Worm (Caenorhabditis elegans) whole organism, L4 larva: Measurements from ENCODE around the gene C27D6.15.

ENCODE experiments used
- F37D6.2 ChIP-seq: sonication (generic microtip); optimal IDR thresholded peaks from 2 replicates; lab custom pipeline; 2016; ENCODE audit warnings: mild to moderate bottlenecking, missing genetic modification characterization, missing compliant biosample characterization
- F49E8.2 ChIP-seq: sonication (generic microtip); optimal IDR thresholded peaks from 2 replicates; lab custom pipeline; 2016; ENCODE audit warnings: missing compliant biosample characterization, mild to moderate bottlenecking, missing genetic modification characterization, borderline replicate concordance
- T20F7.1 ChIP-seq: fragments of 200-800 bp; sonication (Bioruptor generic); optimal IDR thresholded peaks from 2 replicates; lab custom pipeline; 2018; ENCODE audit warnings: mild to moderate bottlenecking, missing genetic modification characterization, missing compliant biosample characterization
- Y75B8A.6 ChIP-seq: fragments of 200-800 bp; sonication (Bioruptor generic); IDR thresholded peaks from 2 replicates; pipeline ENCODE4 v1.3.6; 2022; ENCODE audit warnings: missing genetic modification reagents, missing genetic modification characterization, missing compliant biosample characterization
- ZK337.2 ChIP-seq: fragments of 200-800 bp; sonication (Bioruptor generic); IDR thresholded peaks from 2 replicates; pipeline ENCODE4 v1.3.6; 2022; ENCODE audit warnings: missing genetic modification reagents, missing genetic modification characterization, missing compliant biosample characterization
- ZK546.5 ChIP-seq, 2 experiments: sonication (generic microtip); optimal IDR thresholded peaks; 2 replicates each; lab custom pipeline; 2017; ENCODE audit warnings: missing biosample characterization in 2 of 2, missing genetic modification characterization in 2 of 2
- aly-2 ChIP-seq: sonication (generic microtip); optimal IDR thresholded peaks from 2 replicates; lab custom pipeline; 2018; ENCODE audit warnings: missing biosample characterization, missing genetic modification characterization
- ceh-28 ChIP-seq: fragments of 150-350 bp; optimal IDR thresholded peaks from 2 replicates; lab custom pipeline; 2014; ENCODE audit warnings: missing biosample characterization, missing genetic modification reagents, missing genetic modification characterization
- ceh-32 ChIP-seq: sonication (generic microtip); optimal IDR thresholded peaks from 2 replicates; lab custom pipeline; 2016; ENCODE audit warnings: mild to moderate bottlenecking, missing genetic modification characterization, missing compliant biosample characterization; ENCODE audit not compliant: poor library complexity
- cey-2 ChIP-seq: sonication (generic microtip); optimal IDR thresholded peaks from 3 replicates; lab custom pipeline; 2017; ENCODE audit warnings: missing genetic modification characterization, mild to moderate bottlenecking, missing compliant biosample characterization, antibody characterized with exemption, borderline replicate concordance; ENCODE audit not compliant: insufficient read depth
- ctbp-1 ChIP-seq: fragments of 200-800 bp; sonication (Bioruptor generic); IDR thresholded peaks from 2 replicates; pipeline ENCODE4 v1.3.6; 2022; ENCODE audit warnings: missing genetic modification reagents, missing genetic modification characterization, missing compliant biosample characterization
- daf-12 ChIP-seq: fragments of 150-350 bp; optimal IDR thresholded peaks from 2 replicates; lab custom pipeline; 2014; ENCODE audit warnings: missing biosample characterization, missing genetic modification reagents, missing genetic modification characterization
- dmd-6 ChIP-seq: fragments of 200-800 bp; sonication (Bioruptor generic); IDR thresholded peaks from 2 replicates; pipeline ENCODE4 v1.3.6; 2022; ENCODE audit warnings: missing genetic modification reagents, missing genetic modification characterization, missing compliant biosample characterization
- dmd-8 ChIP-seq: fragments of 200-800 bp; sonication (Bioruptor generic); IDR thresholded peaks from 2 replicates; pipeline ENCODE4 v1.3.6; 2022; ENCODE audit warnings: missing genetic modification characterization, missing compliant biosample characterization
- dve-1 ChIP-seq: sonication (generic microtip); optimal IDR thresholded peaks from 2 replicates; lab custom pipeline; 2017; ENCODE audit warnings: antibody characterized with exemption, mild to moderate bottlenecking, missing genetic modification characterization, missing compliant biosample characterization; ENCODE audit not compliant: insufficient read depth
- egl-27 ChIP-seq: sonication (generic microtip); optimal IDR thresholded peaks from 3 replicates; lab custom pipeline; 2017; ENCODE audit warnings: missing biosample characterization, missing genetic modification reagents, missing genetic modification characterization
- fkh-10 ChIP-seq: fragments of 150-350 bp; optimal IDR thresholded peaks from 2 replicates; lab custom pipeline; 2014; ENCODE audit warnings: missing biosample characterization, missing genetic modification reagents, missing genetic modification characterization
- gei-8 ChIP-seq: fragments of 200-800 bp; sonication (Bioruptor generic); optimal IDR thresholded peaks from 2 replicates; lab custom pipeline; 2018; ENCODE audit warnings: mild to moderate bottlenecking, missing genetic modification characterization, missing compliant biosample characterization
- lin-15B ChIP-seq: fragments of 150-350 bp; sonication (generic microtip); optimal IDR thresholded peaks from 3 replicates; lab custom pipeline; 2014; ENCODE audit warnings: missing biosample characterization, missing genetic modification characterization
- lin-38 ChIP-seq: fragments of 200-800 bp; sonication (Bioruptor generic); IDR thresholded peaks from 2 replicates; pipeline ENCODE4 v1.3.6; 2022; ENCODE audit warnings: missing genetic modification reagents, missing genetic modification characterization, missing compliant biosample characterization
- lin-39 ChIP-seq: fragments of 150-350 bp; optimal IDR thresholded peaks from 2 replicates; lab custom pipeline; 2014; ENCODE audit warnings: missing biosample characterization, missing genetic modification reagents, missing genetic modification characterization
- lir-3 ChIP-seq: sonication (generic microtip); optimal IDR thresholded peaks from 2 replicates; lab custom pipeline; 2016; ENCODE audit warnings: mild to moderate bottlenecking, missing genetic modification characterization, missing compliant biosample characterization
- lsy-2 ChIP-seq, 2 experiments: fragments of 150-350 bp in 1 of 2; sonication (generic microtip) in 1 of 2; optimal IDR thresholded peaks; 2 replicates each; lab custom pipeline; 2014 to 2017; ENCODE audit warnings: missing biosample characterization in 2 of 2, missing genetic modification characterization in 2 of 2
- mdl-1 ChIP-seq, 2 experiments: fragments of 150-350 bp in 1 of 2; sonication (generic microtip) in 1 of 2; optimal IDR thresholded peaks; 2 replicates each; lab custom pipeline; 2014 to 2017; ENCODE audit warnings: missing biosample characterization in 2 of 2, missing genetic modification characterization in 2 of 2
- mdt-29 ChIP-seq: fragments of 200-800 bp; sonication (Bioruptor generic); IDR thresholded peaks from 2 replicates; pipeline ENCODE4 v1.3.6; 2022; ENCODE audit warnings: missing genetic modification reagents, missing genetic modification characterization, missing compliant biosample characterization
- nhr-10 ChIP-seq: fragments of 150-350 bp; optimal IDR thresholded peaks from 2 replicates; lab custom pipeline; 2014; ENCODE audit warnings: missing biosample characterization, missing genetic modification characterization
- nhr-102 ChIP-seq: sonication (generic microtip); optimal IDR thresholded peaks from 2 replicates; lab custom pipeline; 2016; ENCODE audit warnings: mild to moderate bottlenecking, missing genetic modification characterization, moderate library complexity, missing compliant biosample characterization
- nhr-11 ChIP-seq: fragments of 150-350 bp; optimal IDR thresholded peaks from 2 replicates; lab custom pipeline; 2014; ENCODE audit warnings: missing biosample characterization, missing genetic modification characterization
- nhr-25 ChIP-seq: sonication (generic microtip); optimal IDR thresholded peaks from 2 replicates; lab custom pipeline; 2017; ENCODE audit warnings: missing genetic modification characterization, mild to moderate bottlenecking, missing compliant biosample characterization, antibody characterized with exemption, moderate library complexity, borderline replicate concordance; ENCODE audit not compliant: insufficient read depth
- nhr-41 ChIP-seq: fragments of 200-800 bp; sonication (Bioruptor generic); IDR thresholded peaks from 2 replicates; pipeline ENCODE4 v1.3.6; 2022; ENCODE audit warnings: missing genetic modification reagents, missing genetic modification characterization, missing compliant biosample characterization
- nhr-42 ChIP-seq: fragments of 200-800 bp; sonication (Bioruptor generic); IDR thresholded peaks from 2 replicates; pipeline ENCODE4 v1.3.6; 2022; ENCODE audit warnings: missing genetic modification characterization, missing compliant biosample characterization
- nhr-48 ChIP-seq: sonication (generic microtip); optimal IDR thresholded peaks from 2 replicates; lab custom pipeline; 2016; ENCODE audit warnings: mild to moderate bottlenecking, missing genetic modification characterization, missing compliant biosample characterization
- nhr-6 ChIP-seq: fragments of 150-350 bp; optimal IDR thresholded peaks from 2 replicates; lab custom pipeline; 2014; ENCODE audit warnings: missing biosample characterization, missing genetic modification characterization
- nhr-76 ChIP-seq: fragments of 150-350 bp; optimal IDR thresholded peaks from 2 replicates; lab custom pipeline; 2014; ENCODE audit warnings: missing biosample characterization, missing genetic modification characterization
- pha-4 ChIP-seq, 2 experiments: fragments of 150-350 bp in 1 of 2; fragments of 200-800 bp in 1 of 2; sonication (Bioruptor generic) in 1 of 2; IDR thresholded peaks in 1 of 2; optimal IDR thresholded peaks in 1 of 2; 2 replicates each; pipeline versions ENCODE4 v1.3.6 to Lab custom; 2014 to 2022; ENCODE audit warnings: missing genetic modification characterization in 2 of 2, missing genetic modification reagents in 2 of 2, missing biosample characterization in 1 of 2, missing compliant biosample characterization in 1 of 2
- sdz-12 ChIP-seq: fragments of 200-800 bp; sonication (Bioruptor generic); optimal IDR thresholded peaks from 2 replicates; lab custom pipeline; 2018; ENCODE audit warnings: mild to moderate bottlenecking, missing genetic modification characterization, missing compliant biosample characterization
- set-16 ChIP-seq: fragments of 200-800 bp; sonication (Bioruptor generic); IDR thresholded peaks from 2 replicates; pipeline ENCODE4 v1.3.6; 2022; ENCODE audit warnings: missing genetic modification reagents, missing genetic modification characterization, missing compliant biosample characterization
- snpc-1.2 ChIP-seq: fragments of 200-800 bp; sonication (Bioruptor generic); IDR thresholded peaks from 2 replicates; pipeline ENCODE4 v1.3.6; 2022; ENCODE audit warnings: missing genetic modification reagents, missing genetic modification characterization, missing compliant biosample characterization
- tra-1 ChIP-seq: fragments of 200-800 bp; sonication (Bioruptor generic); IDR thresholded peaks from 2 replicates; pipeline ENCODE4 v1.3.6; 2022; ENCODE audit warnings: missing genetic modification reagents, missing genetic modification characterization, missing compliant biosample characterization
- unc-62 ChIP-seq, 3 experiments: fragments of 150-350 bp in 1 of 3; sonication (generic microtip); optimal IDR thresholded peaks in 2 of 3; peaks in 1 of 3; 1 replicate in 1 of 3; 2 replicates in 2 of 3; lab custom pipeline; 2014 to 2017; ENCODE audit warnings: missing biosample characterization in 3 of 3, missing genetic modification characterization in 3 of 3, missing genetic modification reagents in 3 of 3, missing genotype in 1 of 3
- vab-7 ChIP-seq: fragments of 200-800 bp; sonication (Bioruptor generic); IDR thresholded peaks from 2 replicates; pipeline ENCODE4 v1.3.6; 2022; ENCODE audit warnings: missing genetic modification reagents, missing genetic modification characterization, missing compliant biosample characterization
- zfp-3 ChIP-seq: fragments of 200-800 bp; sonication (Bioruptor generic); conservative IDR thresholded peaks from 2 replicates; pipeline ENCODE4 v1.3.6; 2022; ENCODE audit warnings: missing genetic modification reagents, missing genetic modification characterization, missing compliant biosample characterization
- zip-11 ChIP-seq: fragments of 200-800 bp; sonication (Bioruptor generic); IDR thresholded peaks from 2 replicates; pipeline ENCODE4 v1.3.6; 2022; ENCODE audit warnings: missing genetic modification characterization, missing compliant biosample characterization
- ztf-11 ChIP-seq: fragments of 150-350 bp; optimal IDR thresholded peaks from 2 replicates; lab custom pipeline; 2014; ENCODE audit warnings: missing biosample characterization, missing genetic modification characterization

Gene C27D6.15

DNA sequence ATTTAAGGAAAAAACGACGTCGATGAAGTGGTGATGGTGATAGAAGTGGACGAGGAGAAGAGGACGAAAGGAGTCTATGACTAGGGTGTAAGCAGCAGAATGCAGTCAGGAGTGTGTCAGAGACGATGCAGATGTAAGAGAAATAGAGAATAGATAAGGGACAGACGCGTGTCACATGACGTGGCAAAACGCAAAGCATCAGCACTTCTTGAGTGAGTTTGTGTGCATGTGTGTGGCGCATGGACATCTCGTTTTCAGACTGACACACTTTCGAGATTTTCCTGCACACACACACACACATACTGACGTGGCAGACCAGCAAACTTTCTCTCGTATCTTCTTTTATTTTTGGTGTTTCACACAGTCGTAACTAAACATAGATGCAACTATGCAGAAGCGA lies 10.7 kb downstream of the C27D6.15 start (continued):
- TF ChIP-seq mdl-1 (tag; optimal IDR thresholded peaks at IDR 0.05; lab: Kevin White, UChicago) (peak; percentile 53 to 79), egl-27 (no peak), tra-1 (GFP tag; lab: Robert Waterston, UW) (peak; percentile 83), sdz-12 (GFP tag; lab: Kevin White, UChicago) (no peak), zfp-3 (GFP tag; lab: Robert Waterston, UW) (0 out of 2 replicates have a peak, but pooled peaks have one; percentile 34), zip-11 (GFP tag; lab: Robert Waterston, UW) (no peak), cey-2 (tag; lab: Kevin White, UChicago) (no peak), ztf-11 (tag; lab: Kevin White, UChicago) (no peak), ceh-28 (no peak), nhr-6 (tag; lab: Kevin White, UChicago) (peak; percentile 42), lir-3 (tag; lab: Kevin White, UChicago) (no peak), lin-15B (tag; lab: Kevin White, UChicago) (no peak)

ce11 chrII:5183207-5183606 lies 11.5 kb downstream of the C27D6.15 start:
- TF ChIP-seq nhr-48 (tag; lab: Kevin White, UChicago) (no peak), ztf-11 (tag; lab: Kevin White, UChicago) (no peak)

ce11 chrII:5184661-5185545 lies 13.2 kb downstream of the C27D6.15 start:
- TF ChIP-seq dve-1 (peak; percentile 82), nhr-25 (tag; lab: Kevin White, UChicago) (no peak), lin-39 (no peak), mdt-29 (GFP tag; lab: Robert Waterston, UW) (no peak), unc-62 (GFP tag; optimal IDR thresholded peaks at IDR 0.05 in 1 of 2; lab: Kevin White, UChicago) (no peak), unc-62 (tag; optimal IDR thresholded peaks at IDR 0.05; lab: Kevin White, UChicago) (no peak), dmd-6 (peak; percentile 71), F49E8.2 (tag; lab: Kevin White, UChicago) (no peak), nhr-41 (GFP tag; lab: Robert Waterston, UW) (no peak), ZK337.2 (no peak), gei-8 (GFP tag; lab: Kevin White, UChicago) (no peak), nhr-76 (tag; lab: Kevin White, UChicago) (no peak), T20F7.1 (GFP tag; lab: Kevin White, UChicago) (peak; percentile 5), Y75B8A.6 (GFP tag; lab: Robert Waterston, UW) (no peak), snpc-1.2 (GFP tag; lab: Robert Waterston, UW) (no peak), lsy-2 (tag; optimal IDR thresholded peaks at IDR 0.05; lab: Kevin White, UChicago) (no peak), dmd-8 (GFP tag; lab: Robert Waterston, UW) (no peak), nhr-102 (tag; lab: Kevin White, UChicago) (peak; percentile 51), pha-4 (GFP tag; IDR thresholded peaks at IDR 0.05; lab: Robert Waterston, UW) (0 out of 2 replicates have a peak, but pooled peaks have one; percentile 28), pha-4 (tag; optimal IDR thresholded peaks at IDR 0.05; lab: Kevin White, UChicago) (no peak), ceh-32 (no peak), daf-12 (tag; lab: Kevin White, UChicago) (no peak), vab-7 (GFP tag; lab: Robert Waterston, UW) (no peak), ctbp-1 (no peak), lin-38 (GFP tag; lab: Robert Waterston, UW) (no peak), nhr-10 (tag; lab: Kevin White, UChicago) (no peak), nhr-42 (GFP tag; lab: Robert Waterston, UW) (no peak), aly-2 (tag; lab: Kevin White, UChicago) (no peak), zfp-3 (GFP tag; lab: Robert Waterston, UW) (no peak), F37D6.2 (tag; lab: Kevin White, UChicago) (no peak), set-16 (GFP tag; lab: Robert Waterston, UW) (no peak), fkh-10 (GFP tag; lab: Kevin White, UChicago) (no peak), nhr-11 (no peak), ZK546.5 (tag; optimal IDR thresholded peaks at IDR 0.05; lab: Kevin White, UChicago) (no peak)
